Fruit fly (Drosophila melanogaster) whole organism, embryonic: ENCODE data around the gene corto.

Source experiments
- Bgb ChIP-seq: fragments of 200-800 bp; sonication (Bioruptor generic); IDR thresholded peaks from 2 replicates; pipeline ENCODE4 v1.3.6; 2022; ENCODE audit warnings: missing biosample characterization, missing genetic modification characterization; ENCODE audit not compliant: partially characterized antibody
- CG10267 ChIP-seq: fragments of 200-800 bp; sonication (Bioruptor generic); optimal IDR thresholded peaks from 2 replicates; lab custom pipeline; 2018; ENCODE audit warnings: missing biosample characterization, mild to moderate bottlenecking, missing genetic modification characterization, moderate library complexity
- CG11560 ChIP-seq: fragments of 200-800 bp; sonication (Bioruptor generic); IDR thresholded peaks from 3 replicates; pipeline ENCODE4 v1.3.6; 2022; ENCODE audit warnings: missing biosample characterization, missing genetic modification characterization
- CG12071 ChIP-seq: fragments of 200-800 bp; sonication (Bioruptor generic); optimal IDR thresholded peaks from 3 replicates; lab custom pipeline; 2018; ENCODE audit warnings: missing biosample characterization, mild to moderate bottlenecking, missing genetic modification characterization
- CG12155 ChIP-seq: fragments of 200-800 bp; sonication (Bioruptor generic); optimal IDR thresholded peaks from 3 replicates; lab custom pipeline; 2016; ENCODE audit warnings: missing biosample characterization, missing genetic modification characterization
- CG15479 ChIP-seq: fragments of 200-800 bp; sonication (Bioruptor generic); optimal IDR thresholded peaks from 3 replicates; lab custom pipeline; 2019; ENCODE audit warnings: missing biosample characterization, mild to moderate bottlenecking, missing genetic modification characterization, moderate library complexity
- CG18262 ChIP-seq: fragments of 200-800 bp; optimal IDR thresholded peaks from 3 replicates; lab custom pipeline; 2019; ENCODE audit warnings: missing biosample characterization, mild to moderate bottlenecking, missing genetic modification characterization, moderate library complexity
- CG18599 ChIP-seq: fragments of 200-800 bp; sonication (Bioruptor generic); optimal IDR thresholded peaks from 3 replicates; lab custom pipeline; 2017; ENCODE audit warnings: missing biosample characterization, missing genetic modification characterization, mild to moderate bottlenecking, moderate library complexity, missing genetic modification reagents
- CG4360 ChIP-seq: fragments of 200-800 bp; sonication (Bioruptor generic); IDR thresholded peaks from 2 replicates; pipeline ENCODE4 v1.3.6; 2022; ENCODE audit warnings: missing biosample characterization, missing genetic modification characterization
- CG6765 ChIP-seq: fragments of 200-800 bp; sonication (Bioruptor generic); optimal IDR thresholded peaks from 3 replicates; lab custom pipeline; 2017; ENCODE audit warnings: missing biosample characterization, mild to moderate bottlenecking, missing genetic modification characterization
- CG9437 ChIP-seq: fragments of 200-800 bp; sonication (Bioruptor generic); optimal IDR thresholded peaks from 2 replicates; lab custom pipeline; 2018; ENCODE audit warnings: missing biosample characterization, mild to moderate bottlenecking, missing genetic modification characterization
- D19B ChIP-seq: fragments of 200-800 bp; sonication (Bioruptor generic); optimal IDR thresholded peaks from 2 replicates; lab custom pipeline; 2017; ENCODE audit warnings: missing biosample characterization, mild to moderate bottlenecking, missing genetic modification characterization
- Dll ChIP-seq: fragments of 200-800 bp; sonication (Bioruptor generic); IDR thresholded peaks from 4 replicates; pipeline ENCODE4 v1.3.6; 2022; ENCODE audit warnings: missing biosample characterization, missing genetic modification characterization; ENCODE audit not compliant: partially characterized antibody
- Dp ChIP-seq: fragments of 200-800 bp; sonication (Bioruptor generic); optimal IDR thresholded peaks from 2 replicates; lab custom pipeline; 2018; ENCODE audit warnings: missing biosample characterization, mild to moderate bottlenecking, missing genetic modification characterization, moderate library complexity
- Gug ChIP-seq: fragments of 200-800 bp; sonication (Bioruptor generic); IDR thresholded peaks from 4 replicates; pipeline ENCODE4 v1.3.6; 2022; ENCODE audit warnings: missing biosample characterization, missing genetic modification characterization
- Hmr ChIP-seq: fragments of 200-800 bp; sonication (Bioruptor generic); optimal IDR thresholded peaks from 3 replicates; lab custom pipeline; 2017; ENCODE audit warnings: mild to moderate bottlenecking, missing biosample characterization, missing genetic modification reagents, missing genetic modification characterization
- Lhr ChIP-seq: fragments of 200-800 bp; sonication (Bioruptor generic); optimal IDR thresholded peaks from 3 replicates; lab custom pipeline; 2017; ENCODE audit warnings: mild to moderate bottlenecking, missing biosample characterization, missing genetic modification reagents, missing genetic modification characterization
- Opbp ChIP-seq: fragments of 200-800 bp; sonication (Bioruptor generic); IDR thresholded peaks from 3 replicates; pipeline ENCODE4 v1.3.6; 2022; ENCODE audit warnings: missing biosample characterization, missing genetic modification characterization; ENCODE audit not compliant: partially characterized antibody
- Trl ChIP-seq, 3 experiments: fragments of >200 bp in 2 of 3; fragments of 200-800 bp in 1 of 3; sonication (Bioruptor generic) in 1 of 3; optimal IDR thresholded peaks; 2 replicates in 1 of 3; 3 replicates in 2 of 3; lab custom pipeline; 2016 to 2017; ENCODE audit warnings: missing biosample characterization in 1 of 3, missing genetic modification characterization in 1 of 3
- Xbp1 ChIP-seq: fragments of 200-800 bp; sonication (Bioruptor generic); optimal IDR thresholded peaks from 3 replicates; lab custom pipeline; 2016; ENCODE audit warnings: missing biosample characterization, mild to moderate bottlenecking, missing genetic modification characterization
- cato ChIP-seq: fragments of 200-800 bp; sonication (Bioruptor generic); optimal IDR thresholded peaks from 2 replicates; lab custom pipeline; 2016; ENCODE audit warnings: missing biosample characterization, missing genetic modification characterization, borderline replicate concordance
- chinmo ChIP-seq: fragments of 200-800 bp; sonication (Bioruptor generic); IDR thresholded peaks from 4 replicates; pipeline ENCODE4 v1.3.6; 2022; ENCODE audit warnings: missing biosample characterization, missing genetic modification characterization; ENCODE audit not compliant: partially characterized antibody
- croc ChIP-seq: fragments of 200-800 bp; sonication (Bioruptor generic); conservative IDR thresholded peaks from 3 replicates; pipeline ENCODE4 v1.3.6; 2022; ENCODE audit warnings: missing biosample characterization, missing genetic modification characterization
- dati ChIP-seq: fragments of 200-800 bp; sonication (Bioruptor generic); IDR thresholded peaks from 2 replicates; pipeline ENCODE4 v1.3.6; 2022; ENCODE audit warnings: missing biosample characterization, missing genetic modification characterization
- dm ChIP-seq: fragments of 200-800 bp; sonication (Bioruptor generic); optimal IDR thresholded peaks from 3 replicates; lab custom pipeline; 2016; ENCODE audit warnings: missing biosample characterization, missing genetic modification characterization
- emc ChIP-seq: fragments of 200-800 bp; sonication (Bioruptor generic); optimal IDR thresholded peaks from 2 replicates; lab custom pipeline; 2016; ENCODE audit warnings: missing biosample characterization, missing genetic modification characterization
- en ChIP-seq: fragments of 200-800 bp; sonication (Bioruptor generic); optimal IDR thresholded peaks from 2 replicates; lab custom pipeline; 2016; ENCODE audit warnings: missing biosample characterization, missing genetic modification characterization
- eve ChIP-seq, 2 experiments: fragments of >200 bp; optimal IDR thresholded peaks; 2 replicates each; lab custom pipeline; 2017; ENCODE audit warnings: missing biosample characterization in 2 of 2, missing genetic modification characterization in 2 of 2
- ftz-f1 ChIP-seq: fragments of 200-800 bp; sonication (Bioruptor generic); optimal IDR thresholded peaks from 2 replicates; lab custom pipeline; 2016; ENCODE audit warnings: missing biosample characterization, missing genetic modification characterization
- grau ChIP-seq: fragments of 200-800 bp; optimal IDR thresholded peaks from 3 replicates; lab custom pipeline; 2019; ENCODE audit warnings: missing biosample characterization, mild to moderate bottlenecking, missing genetic modification characterization, moderate library complexity
- gt ChIP-seq: fragments of 200-800 bp; sonication (Bioruptor generic); IDR thresholded peaks from 2 replicates; pipeline ENCODE4 v1.3.6; 2022; ENCODE audit warnings: missing biosample characterization, missing genetic modification characterization
- h ChIP-seq: fragments of >200 bp; optimal IDR thresholded peaks from 2 replicates; lab custom pipeline; 2017
- hkb ChIP-seq, 2 experiments: fragments of 200-800 bp in 1 of 2; fragments of >200 bp in 1 of 2; sonication (Bioruptor generic) in 1 of 2; IDR thresholded peaks in 1 of 2; optimal IDR thresholded peaks in 1 of 2; 2 replicates each; pipeline versions ENCODE4 v1.3.6 to Lab custom; 2017 to 2022; ENCODE audit warnings: missing biosample characterization in 1 of 2, missing genetic modification characterization in 1 of 2
- ind ChIP-seq: fragments of 200-800 bp; sonication (Bioruptor generic); optimal IDR thresholded peaks from 3 replicates; lab custom pipeline; 2016; ENCODE audit warnings: missing biosample characterization, missing genetic modification characterization
- jumu ChIP-seq: fragments of 200-800 bp; sonication (Bioruptor generic); optimal IDR thresholded peaks from 3 replicates; lab custom pipeline; 2016; ENCODE audit warnings: missing biosample characterization, missing genetic modification characterization
- kay ChIP-seq: fragments of 200-800 bp; sonication (Bioruptor generic); optimal IDR thresholded peaks from 2 replicates; lab custom pipeline; 2016; ENCODE audit warnings: missing biosample characterization, missing genetic modification characterization
- ken ChIP-seq: fragments of 200-800 bp; sonication (Bioruptor generic); IDR thresholded peaks from 3 replicates; pipeline ENCODE4 v1.3.6; 2022; ENCODE audit warnings: missing biosample characterization, missing genetic modification characterization
- lilli ChIP-seq: fragments of 200-800 bp; sonication (Bioruptor generic); optimal IDR thresholded peaks from 3 replicates; lab custom pipeline; 2016; ENCODE audit warnings: missing biosample characterization, missing genetic modification characterization
- lov ChIP-seq, 2 experiments: fragments of 200-800 bp in 1 of 2; fragments of >200 bp in 1 of 2; sonication (Bioruptor generic) in 1 of 2; IDR thresholded peaks in 1 of 2; optimal IDR thresholded peaks in 1 of 2; 2 replicates in 1 of 2; 3 replicates in 1 of 2; pipeline versions ENCODE4 v1.3.6 to Lab custom; 2017 to 2022; ENCODE audit warnings: missing biosample characterization in 1 of 2, missing genetic modification characterization in 1 of 2
- luna ChIP-seq: fragments of 200-800 bp; sonication (Bioruptor generic); optimal IDR thresholded peaks from 2 replicates; lab custom pipeline; 2016; ENCODE audit warnings: missing biosample characterization, missing genetic modification characterization
- nom ChIP-seq: fragments of 200-800 bp; sonication (Bioruptor generic); optimal IDR thresholded peaks from 2 replicates; lab custom pipeline; 2017; ENCODE audit warnings: missing biosample characterization, missing genetic modification characterization, mild to moderate bottlenecking, moderate library complexity, missing genetic modification reagents
- salm ChIP-seq: fragments of 200-800 bp; sonication (Bioruptor generic); optimal IDR thresholded peaks from 2 replicates; lab custom pipeline; 2018; ENCODE audit warnings: missing biosample characterization, mild to moderate bottlenecking, missing genetic modification characterization
- sens ChIP-seq: fragments of 200-800 bp; sonication (Bioruptor generic); peaks from one replicate; lab custom pipeline; 2016; ENCODE audit warnings: missing biosample characterization, missing genetic modification characterization
- stc ChIP-seq: fragments of 200-800 bp; sonication (Bioruptor generic); IDR thresholded peaks from 2 replicates; pipeline ENCODE4 v1.3.6; 2022; ENCODE audit warnings: missing biosample characterization, missing genetic modification characterization
- tap ChIP-seq: fragments of 200-800 bp; optimal IDR thresholded peaks from 3 replicates; lab custom pipeline; 2019; ENCODE audit warnings: missing biosample characterization, mild to moderate bottlenecking, missing genetic modification characterization, moderate library complexity
- tll ChIP-seq, 2 experiments: fragments of 200-800 bp in 1 of 2; fragments of >200 bp in 1 of 2; sonication (Bioruptor generic) in 1 of 2; optimal IDR thresholded peaks; 2 replicates each; lab custom pipeline; 2017 to 2019; ENCODE audit warnings: missing biosample characterization in 2 of 2, missing genetic modification characterization in 2 of 2, mild to moderate bottlenecking in 1 of 2, moderate library complexity in 1 of 2
- toy ChIP-seq: fragments of 200-800 bp; sonication (Bioruptor generic); IDR thresholded peaks from 2 replicates; pipeline ENCODE4 v1.3.6; 2022; ENCODE audit warnings: missing biosample characterization, missing genetic modification characterization
- zen2 ChIP-seq: fragments of 200-800 bp; sonication (Bioruptor generic); IDR thresholded peaks from 3 replicates; pipeline ENCODE4 v1.3.6; 2022; ENCODE audit warnings: missing biosample characterization, missing genetic modification characterization; ENCODE audit not compliant: partially characterized antibody

corto gene

dm6 chr3R:5079786-5080537, 6.9 kb downstream of the corto start (continued):
- TF ChIP-seq nom (GFP tag; lab: Kevin White, UChicago), result no peak
- no peak for TF ChIP-seq hkb (optimal IDR thresholded peaks at IDR 0.05; lab: Kevin White, UChicago)
- TF ChIP-seq hkb (GFP tag; IDR thresholded peaks at IDR 0.05; lab: Robert Waterston, UW), result no peak
- peak; percentile 18 for TF ChIP-seq salm (tag; lab: Kevin White, UChicago)
- no peak for TF ChIP-seq tll (GFP tag; optimal IDR thresholded peaks at IDR 0.05; lab: Kevin White, UChicago)
- TF ChIP-seq croc (GFP tag; lab: Robert Waterston, UW), result no peak
- TF ChIP-seq Opbp (GFP tag; lab: Robert Waterston, UW), result no peak
- peak in 1 of 2 experiments; percentile 32 for TF ChIP-seq eve (GFP tag; optimal IDR thresholded peaks at IDR 0.05; lab: Kevin White, UChicago)
- no peak for TF ChIP-seq emc
- TF ChIP-seq Xbp1 (GFP tag; lab: Kevin White, UChicago), result no peak
- no peak for TF ChIP-seq cato
- TF ChIP-seq CG4360 (GFP tag; lab: Robert Waterston, UW), result no peak
- no peak for TF ChIP-seq CG18599 (GFP tag; lab: Kevin White, UChicago)
- TF ChIP-seq jumu (GFP tag; lab: Kevin White, UChicago), result no peak
- TF ChIP-seq D19B (GFP tag; lab: Kevin White, UChicago), result no peak
- TF ChIP-seq gt (GFP tag; lab: Robert Waterston, UW), result no peak
- TF ChIP-seq en (GFP tag; lab: Kevin White, UChicago), result no peak
- TF ChIP-seq zen2 (GFP tag; lab: Robert Waterston, UW), result no peak
- TF ChIP-seq chinmo, result peak; percentile 64; the same call in 2 of the 4 replicates
- TF ChIP-seq CG15479, result no peak
- TF ChIP-seq ftz-f1 (GFP tag; lab: Kevin White, UChicago), result no peak
- no peak for TF ChIP-seq ken (GFP tag; lab: Robert Waterston, UW)
- no peak for TF ChIP-seq tap
- TF ChIP-seq lilli, result no peak
- no peak for TF ChIP-seq CG11560 (tag; lab: Robert Waterston, UW)
- TF ChIP-seq luna, result no peak
- no peak for TF ChIP-seq Dp (GFP tag; lab: Kevin White, UChicago)
- TF ChIP-seq CG18262 (tag; lab: Kevin White, UChicago), result no peak
- TF ChIP-seq Gug (GFP tag; lab: Robert Waterston, UW), result no peak
- no peak for TF ChIP-seq dm (GFP tag; lab: Kevin White, UChicago)
- no peak for TF ChIP-seq CG9437 (GFP tag; lab: Kevin White, UChicago)
- TF ChIP-seq stc, result no peak
- no peak for TF ChIP-seq CG12155 (GFP tag; lab: Kevin White, UChicago)
- no peak for TF ChIP-seq dati
- no peak for TF ChIP-seq toy (GFP tag; lab: Robert Waterston, UW)
- TF ChIP-seq lov (optimal IDR thresholded peaks at IDR 0.05; lab: Kevin White, UChicago), result no peak
- TF ChIP-seq lov (GFP tag; IDR thresholded peaks at IDR 0.05; lab: Robert Waterston, UW), result no peak
- TF ChIP-seq sens (GFP tag; lab: Kevin White, UChicago), result peak; percentile 41
- no peak for TF ChIP-seq Hmr
- TF ChIP-seq CG12071 (GFP tag; lab: Kevin White, UChicago), result no peak
- no peak for TF ChIP-seq ind (GFP tag; lab: Kevin White, UChicago)
- TF ChIP-seq Bgb (GFP tag; lab: Robert Waterston, UW), result no peak
- TF ChIP-seq kay (GFP tag; lab: Kevin White, UChicago), result no peak
- TF ChIP-seq Trl (optimal IDR thresholded peaks at IDR 0.05; lab: Kevin White, UChicago), result no peak
- no peak for TF ChIP-seq Trl (GFP tag; optimal IDR thresholded peaks at IDR 0.05; lab: Kevin White, UChicago)
- no peak for TF ChIP-seq CG6765 (GFP tag; lab: Kevin White, UChicago)
- 0 out of 4 replicates have a peak, but pooled peaks have one; percentile 9 for TF ChIP-seq Dll (GFP tag; lab: Robert Waterston, UW)
- TF ChIP-seq h (lab: Kevin White, UChicago), result no peak
- no peak for TF ChIP-seq CG10267 (tag; lab: Kevin White, UChicago)
- TF ChIP-seq Lhr, result no peak
- no peak for TF ChIP-seq grau (tag; lab: Kevin White, UChicago)
